Fruit fly (Drosophila melanogaster) whole organism, embryonic: ENCODE data around the gene Pc.

Experiments
- Bteb2 ChIP-seq: fragments of 200-800 bp; sonication (Bioruptor generic); optimal IDR thresholded peaks from 2 replicates; lab custom pipeline; 2016; ENCODE audit warnings: missing biosample characterization, missing genetic modification characterization
- C15 ChIP-seq: fragments of 200-800 bp; sonication (Bioruptor generic); IDR thresholded peaks from 3 replicates; pipeline ENCODE4 v1.3.6; 2022; ENCODE audit warnings: missing biosample characterization, missing genetic modification characterization
- CG10267 ChIP-seq: fragments of 200-800 bp; sonication (Bioruptor generic); optimal IDR thresholded peaks from 2 replicates; lab custom pipeline; 2018; ENCODE audit warnings: missing biosample characterization, mild to moderate bottlenecking, missing genetic modification characterization, moderate library complexity
- CG10366 ChIP-seq: fragments of 200-800 bp; sonication (Bioruptor generic); IDR thresholded peaks from 2 replicates; pipeline ENCODE4 v1.3.6; 2022; ENCODE audit warnings: missing biosample characterization, missing genetic modification characterization
- CG11085 ChIP-seq: fragments of 200-800 bp; sonication (Bioruptor generic); IDR thresholded peaks from 2 replicates; pipeline ENCODE4 v1.3.6; 2022; ENCODE audit warnings: missing biosample characterization, missing genetic modification characterization
- CG11696 ChIP-seq: fragments of 200-800 bp; sonication (Bioruptor generic); IDR thresholded peaks from 2 replicates; pipeline ENCODE4 v1.3.6; 2022; ENCODE audit warnings: missing biosample characterization, missing genetic modification characterization
- CG12219 ChIP-seq: fragments of 200-800 bp; sonication (Bioruptor generic); optimal IDR thresholded peaks from 3 replicates; lab custom pipeline; 2018; ENCODE audit warnings: missing biosample characterization, mild to moderate bottlenecking, missing genetic modification characterization
- CG15011 ChIP-seq: fragments of 200-800 bp; sonication (Bioruptor generic); optimal IDR thresholded peaks from 3 replicates; lab custom pipeline; 2018; ENCODE audit warnings: missing biosample characterization, mild to moderate bottlenecking, missing genetic modification characterization
- CG18262 ChIP-seq: fragments of 200-800 bp; optimal IDR thresholded peaks from 3 replicates; lab custom pipeline; 2019; ENCODE audit warnings: missing biosample characterization, mild to moderate bottlenecking, missing genetic modification characterization, moderate library complexity
- CG34376 ChIP-seq: fragments of 200-800 bp; sonication (Bioruptor generic); optimal IDR thresholded peaks from 2 replicates; lab custom pipeline; 2018; ENCODE audit warnings: missing biosample characterization, mild to moderate bottlenecking, missing genetic modification characterization
- CG3838 ChIP-seq: fragments of 200-800 bp; sonication (Bioruptor generic); optimal IDR thresholded peaks from 3 replicates; lab custom pipeline; 2016; ENCODE audit warnings: missing biosample characterization, missing genetic modification characterization
- CG3995 ChIP-seq: fragments of 200-800 bp; sonication (Bioruptor generic); optimal IDR thresholded peaks from 3 replicates; lab custom pipeline; 2016; ENCODE audit warnings: missing biosample characterization, missing genetic modification characterization
- CG6272 ChIP-seq: fragments of 200-800 bp; sonication (Bioruptor generic); IDR thresholded peaks from 2 replicates; pipeline ENCODE4 v1.3.6; 2022; ENCODE audit warnings: missing biosample characterization, missing genetic modification characterization
- CG6654 ChIP-seq: fragments of 200-800 bp; sonication (Bioruptor generic); optimal IDR thresholded peaks from 2 replicates; lab custom pipeline; 2017; ENCODE audit warnings: missing biosample characterization, mild to moderate bottlenecking, missing genetic modification characterization
- CG9437 ChIP-seq: fragments of 200-800 bp; sonication (Bioruptor generic); optimal IDR thresholded peaks from 2 replicates; lab custom pipeline; 2018; ENCODE audit warnings: missing biosample characterization, mild to moderate bottlenecking, missing genetic modification characterization
- CG9727 ChIP-seq: fragments of 200-800 bp; sonication (Bioruptor generic); optimal IDR thresholded peaks from 3 replicates; lab custom pipeline; 2017; ENCODE audit warnings: missing biosample characterization, mild to moderate bottlenecking, missing genetic modification characterization
- CG9797 ChIP-seq: fragments of 200-800 bp; sonication (Bioruptor generic); optimal IDR thresholded peaks from 3 replicates; lab custom pipeline; 2018; ENCODE audit warnings: missing biosample characterization, mild to moderate bottlenecking, missing genetic modification characterization
- CG9932 ChIP-seq: fragments of 200-800 bp; sonication (Bioruptor generic); IDR thresholded peaks from 2 replicates; pipeline ENCODE4 v1.3.6; 2022; ENCODE audit warnings: missing biosample characterization, missing genetic modification characterization
- CTCF ChIP-seq: fragments of 200-800 bp; sonication (Bioruptor generic); optimal IDR thresholded peaks from 2 replicates; lab custom pipeline; 2017; ENCODE audit warnings: missing biosample characterization, mild to moderate bottlenecking, missing genetic modification characterization, moderate library complexity
- Dbx ChIP-seq: fragments of 200-800 bp; sonication (Bioruptor generic); IDR thresholded peaks from 3 replicates; pipeline ENCODE4 v1.3.6; 2022; ENCODE audit warnings: missing biosample characterization, missing genetic modification characterization
- Dref ChIP-seq: fragments of 200-800 bp; sonication (Bioruptor generic); IDR thresholded peaks from 2 replicates; pipeline ENCODE4 v1.3.6; 2022; ENCODE audit warnings: missing biosample characterization, missing genetic modification characterization
- Ets65A ChIP-seq: fragments of 200-800 bp; sonication (Bioruptor generic); peaks from one replicate; lab custom pipeline; 2016; ENCODE audit warnings: missing biosample characterization, missing genetic modification characterization
- Fer2 ChIP-seq: fragments of 200-800 bp; sonication (Bioruptor generic); optimal IDR thresholded peaks from 2 replicates; lab custom pipeline; 2018; ENCODE audit warnings: missing biosample characterization, mild to moderate bottlenecking, missing genetic modification characterization, moderate library complexity
- GATAe ChIP-seq: fragments of 200-800 bp; sonication (Bioruptor generic); conservative IDR thresholded peaks from 2 replicates; pipeline ENCODE4 v1.3.6; 2022; ENCODE audit warnings: missing biosample characterization, missing genetic modification characterization
- Gug ChIP-seq: fragments of 200-800 bp; sonication (Bioruptor generic); IDR thresholded peaks from 4 replicates; pipeline ENCODE4 v1.3.6; 2022; ENCODE audit warnings: missing biosample characterization, missing genetic modification characterization
- HLH3B ChIP-seq: fragments of 200-800 bp; sonication (Bioruptor generic); IDR thresholded peaks from 2 replicates; pipeline ENCODE4 v1.3.6; 2022; ENCODE audit warnings: missing biosample characterization, missing genetic modification characterization
- HLH54F ChIP-seq: fragments of 200-800 bp; sonication (Bioruptor generic); optimal IDR thresholded peaks from 3 replicates; lab custom pipeline; 2016; ENCODE audit warnings: missing biosample characterization, missing genetic modification characterization
- Hey ChIP-seq: fragments of 200-800 bp; sonication (Bioruptor generic); optimal IDR thresholded peaks from 3 replicates; lab custom pipeline; 2018; ENCODE audit warnings: missing biosample characterization, mild to moderate bottlenecking, missing genetic modification characterization
- NC2α ChIP-seq: fragments of 200-800 bp; sonication (Bioruptor generic); optimal IDR thresholded peaks from 2 replicates; lab custom pipeline; 2016; ENCODE audit warnings: missing biosample characterization, missing genetic modification characterization
- NC2β ChIP-seq: fragments of 200-800 bp; sonication (Bioruptor generic); optimal IDR thresholded peaks from 2 replicates; lab custom pipeline; 2016; ENCODE audit warnings: missing biosample characterization, missing genetic modification characterization
- Neu2 ChIP-seq: fragments of 200-800 bp; sonication (Bioruptor generic); optimal IDR thresholded peaks from 3 replicates; lab custom pipeline; 2016; ENCODE audit warnings: missing biosample characterization, missing genetic modification characterization, borderline replicate concordance
- Opbp ChIP-seq: fragments of 200-800 bp; sonication (Bioruptor generic); IDR thresholded peaks from 3 replicates; pipeline ENCODE4 v1.3.6; 2022; ENCODE audit warnings: missing biosample characterization, missing genetic modification characterization; ENCODE audit not compliant: partially characterized antibody
- Sry-β ChIP-seq: fragments of 200-800 bp; sonication (Bioruptor generic); optimal IDR thresholded peaks from 2 replicates; lab custom pipeline; 2018; ENCODE audit warnings: missing biosample characterization, mild to moderate bottlenecking, missing genetic modification characterization, moderate library complexity
- Tbp ChIP-seq: fragments of >200 bp; optimal IDR thresholded peaks from 2 replicates; lab custom pipeline; 2018; ENCODE audit warnings: missing biosample characterization, missing genetic modification characterization
- bab2 ChIP-seq: fragments of 200-800 bp; sonication (Bioruptor generic); optimal IDR thresholded peaks from 2 replicates; lab custom pipeline; 2016; ENCODE audit warnings: missing biosample characterization, missing genetic modification characterization
- bowl ChIP-seq: fragments of 200-800 bp; sonication (Bioruptor generic); IDR thresholded peaks from 2 replicates; pipeline ENCODE4 v1.3.6; 2022; ENCODE audit warnings: missing biosample characterization, missing genetic modification characterization
- chn ChIP-seq: fragments of 200-800 bp; sonication (Bioruptor generic); optimal IDR thresholded peaks from 2 replicates; lab custom pipeline; 2016; ENCODE audit warnings: missing biosample characterization, missing genetic modification characterization
- da ChIP-seq: fragments of 200-800 bp; sonication (Bioruptor generic); optimal IDR thresholded peaks from 2 replicates; lab custom pipeline; 2016; ENCODE audit warnings: missing biosample characterization, missing genetic modification characterization
- disco-r ChIP-seq: fragments of 200-800 bp; sonication (Bioruptor generic); optimal IDR thresholded peaks from 2 replicates; lab custom pipeline; 2016; ENCODE audit warnings: missing biosample characterization, missing genetic modification characterization
- dpn ChIP-seq, 2 experiments: fragments of 200-800 bp; sonication (Bioruptor generic); optimal IDR thresholded peaks; 3 replicates each; lab custom pipeline; 2016; ENCODE audit warnings: missing biosample characterization in 2 of 2, missing genetic modification characterization in 2 of 2
- ewg ChIP-seq: fragments of 200-800 bp; sonication (Bioruptor generic); optimal IDR thresholded peaks from 3 replicates; lab custom pipeline; 2017; ENCODE audit warnings: mild to moderate bottlenecking, missing biosample characterization, missing genetic modification reagents, missing genetic modification characterization
- hth ChIP-seq: fragments of >200 bp; optimal IDR thresholded peaks from 2 replicates; lab custom pipeline; 2017; ENCODE audit warnings: inconsistent platforms
- org-1 ChIP-seq: fragments of 200-800 bp; sonication (Bioruptor generic); optimal IDR thresholded peaks from 2 replicates; lab custom pipeline; 2017; ENCODE audit warnings: missing biosample characterization, missing genetic modification characterization
- repo ChIP-seq: fragments of 200-800 bp; sonication (Bioruptor generic); optimal IDR thresholded peaks from 2 replicates; lab custom pipeline; 2016; ENCODE audit warnings: missing biosample characterization, missing genetic modification characterization
- ro ChIP-seq: fragments of 200-800 bp; sonication (Bioruptor generic); IDR thresholded peaks from 2 replicates; pipeline ENCODE4 v1.3.6; 2022; ENCODE audit warnings: missing biosample characterization, missing genetic modification characterization
- sqz ChIP-seq: fragments of 200-800 bp; sonication (Bioruptor generic); optimal IDR thresholded peaks from 3 replicates; lab custom pipeline; 2018; ENCODE audit warnings: missing biosample characterization, mild to moderate bottlenecking, missing genetic modification characterization
- tna ChIP-seq: fragments of 200-800 bp; sonication (Bioruptor generic); IDR thresholded peaks from 2 replicates; pipeline ENCODE4 v1.3.6; 2022; ENCODE audit warnings: missing biosample characterization, missing genetic modification characterization; ENCODE audit not compliant: partially characterized antibody
- trem ChIP-seq: fragments of 200-800 bp; optimal IDR thresholded peaks from 3 replicates; lab custom pipeline; 2019; ENCODE audit warnings: missing biosample characterization, mild to moderate bottlenecking, missing genetic modification characterization, moderate library complexity
- ttk ChIP-seq: fragments of 200-800 bp; sonication (Bioruptor generic); IDR thresholded peaks from 2 replicates; pipeline ENCODE4 v2.1.2; 2022; ENCODE audit warnings: missing biosample characterization, missing genetic modification characterization
- twi ChIP-seq: fragments of 200-800 bp; optimal IDR thresholded peaks from 2 replicates; lab custom pipeline; 2019; ENCODE audit warnings: missing biosample characterization, mild to moderate bottlenecking, missing genetic modification characterization, moderate library complexity
- tx ChIP-seq: fragments of 200-800 bp; sonication (Bioruptor generic); optimal IDR thresholded peaks from 2 replicates; lab custom pipeline; 2016; ENCODE audit warnings: missing biosample characterization, missing genetic modification characterization
- usp ChIP-seq: fragments of >200 bp; optimal IDR thresholded peaks from 2 replicates; lab custom pipeline; 2017; ENCODE audit warnings: missing biosample characterization, missing genetic modification characterization

Pc gene

dm6 chr3L:21317416-21318259 is at the start of gene Pc (continued):
- TF ChIP-seq CG9727 (GFP tag; lab: Kevin White, UChicago) = no peak
- TF ChIP-seq CG12219 (GFP tag; lab: Kevin White, UChicago) = no peak
- TF ChIP-seq tna (GFP tag; lab: Robert Waterston, UW) = peak; percentile 69
- peak; percentile 24 for TF ChIP-seq CG3995
- TF ChIP-seq disco-r (GFP tag; lab: Kevin White, UChicago) = no peak
- TF ChIP-seq twi (tag; lab: Kevin White, UChicago) = peak; percentile 61
- TF ChIP-seq CG6272 (GFP tag; lab: Robert Waterston, UW) = peak; percentile 29; the same call in 1 of the 2 replicates
- no peak for TF ChIP-seq Tbp
- TF ChIP-seq Fer2 (tag; lab: Kevin White, UChicago) = no peak
- no peak for TF ChIP-seq CG9437 (GFP tag; lab: Kevin White, UChicago)
- no peak for TF ChIP-seq Hey (tag; lab: Kevin White, UChicago)
- no peak for TF ChIP-seq ewg (GFP tag; lab: Kevin White, UChicago)
- no peak for TF ChIP-seq ro (GFP tag; lab: Robert Waterston, UW)
- no peak for TF ChIP-seq GATAe (GFP tag; lab: Robert Waterston, UW)
- TF ChIP-seq CG6654 (GFP tag; lab: Kevin White, UChicago) = no peak
- no peak for TF ChIP-seq org-1
- no peak for TF ChIP-seq HLH54F
- no peak for TF ChIP-seq C15 (GFP tag; lab: Robert Waterston, UW)
- no peak for TF ChIP-seq usp
- TF ChIP-seq hth (lab: Kevin White, UChicago) = no peak
- peak; percentile 4 for TF ChIP-seq Ets65A (GFP tag; lab: Kevin White, UChicago)
- TF ChIP-seq Dbx = no peak
- no peak for TF ChIP-seq CG15011
- no peak for TF ChIP-seq HLH3B (GFP tag; lab: Robert Waterston, UW)
- no peak for TF ChIP-seq bowl (GFP tag; lab: Robert Waterston, UW)
- TF ChIP-seq CG34376 (GFP tag; lab: Kevin White, UChicago) = no peak
- TF ChIP-seq dpn (GFP tag; optimal IDR thresholded peaks at IDR 0.05; lab: Kevin White, UChicago) = peak; percentile 11 to 16
- no peak for TF ChIP-seq chn (GFP tag; lab: Kevin White, UChicago)
- no peak for TF ChIP-seq NC2α (GFP tag; lab: Kevin White, UChicago)
- no peak for TF ChIP-seq Gug (GFP tag; lab: Robert Waterston, UW)
- TF ChIP-seq Neu2 = no peak
- TF ChIP-seq NC2β (GFP tag; lab: Kevin White, UChicago) = peak; percentile 38
- TF ChIP-seq da = peak; percentile 0
- TF ChIP-seq tx = no peak
- TF ChIP-seq repo = no peak
- no peak for TF ChIP-seq CG11696
- peak; percentile 86 for TF ChIP-seq Opbp (GFP tag; lab: Robert Waterston, UW)
- TF ChIP-seq CG9932 (GFP tag; lab: Robert Waterston, UW) = peak; percentile 46
- TF ChIP-seq CG11085 (GFP tag; lab: Robert Waterston, UW) = 0 out of 2 replicates have a peak, but pooled peaks have one; percentile 18
- TF ChIP-seq Sry-β (GFP tag; lab: Kevin White, UChicago) = no peak
- TF ChIP-seq bab2 (GFP tag; lab: Kevin White, UChicago) = no peak
- no peak for TF ChIP-seq sqz (GFP tag; lab: Kevin White, UChicago)
- TF ChIP-seq ttk (GFP tag; lab: Robert Waterston, UW) = no peak
- peak; percentile 73 for TF ChIP-seq trem (tag; lab: Kevin White, UChicago)
- TF ChIP-seq CG9797 (GFP tag; lab: Kevin White, UChicago) = peak; percentile 88
- TF ChIP-seq CTCF (GFP tag; lab: Kevin White, UChicago) = peak; percentile 72
- TF ChIP-seq CG18262 (tag; lab: Kevin White, UChicago) = no peak
- TF ChIP-seq CG10267 (tag; lab: Kevin White, UChicago) = peak; percentile 61
- no peak for TF ChIP-seq CG10366
- TF ChIP-seq Bteb2 = no peak
- no peak for TF ChIP-seq CG3838 (GFP tag; lab: Kevin White, UChicago)
- peak; percentile 97 for TF ChIP-seq Dref (GFP tag; lab: Robert Waterston, UW)
